Worm (Caenorhabditis elegans) whole organism, L2 larva: ENCODE data around the gene str-45.
"Not testable (repeated sequence)": the region's sequence is repeated elsewhere in the genome, so short reads cannot be mapped to it uniquely, and the experiment has no call there.

ENCODE experiments used
- R02D3.7 ChIP-seq: fragments of 150-350 bp; optimal IDR thresholded peaks from 2 replicates; lab custom pipeline; 2014; ENCODE audit warnings: missing biosample characterization, missing genetic modification characterization
- Y55F3AM.14 ChIP-seq: fragments of 200-800 bp; sonication (Bioruptor generic); optimal IDR thresholded peaks from 2 replicates; lab custom pipeline; 2018; ENCODE audit warnings: mild to moderate bottlenecking, missing genetic modification characterization, missing compliant biosample characterization
- ama-1 ChIP-seq: fragments of 150-350 bp; optimal IDR thresholded peaks from 2 replicates; lab custom pipeline; 2018; ENCODE audit warnings: inconsistent platforms
- blmp-1 ChIP-seq: sonication (generic microtip); optimal IDR thresholded peaks from 2 replicates; lab custom pipeline; 2017; ENCODE audit warnings: missing genetic modification characterization, mild to moderate bottlenecking, missing compliant biosample characterization, antibody characterized with exemption, moderate library complexity; ENCODE audit not compliant: insufficient read depth
- crh-2 ChIP-seq: sonication (generic microtip); optimal IDR thresholded peaks from 2 replicates; lab custom pipeline; 2017; ENCODE audit warnings: missing biosample characterization, missing genetic modification characterization
- dmd-4 ChIP-seq: sonication (generic microtip); optimal IDR thresholded peaks from 2 replicates; lab custom pipeline; 2017; ENCODE audit warnings: missing biosample characterization, missing genetic modification characterization
- egl-27 ChIP-seq: sonication (generic microtip); optimal IDR thresholded peaks from 3 replicates; lab custom pipeline; 2017; ENCODE audit warnings: missing biosample characterization, missing genetic modification reagents, missing genetic modification characterization
- elt-1 ChIP-seq: fragments of 150-350 bp; optimal IDR thresholded peaks from 2 replicates; lab custom pipeline; 2014; ENCODE audit warnings: missing biosample characterization, missing genetic modification characterization
- elt-3 ChIP-seq: sonication (generic microtip); optimal IDR thresholded peaks from 2 replicates; lab custom pipeline; 2017; ENCODE audit warnings: missing biosample characterization, missing genetic modification characterization
- fos-1 ChIP-seq: fragments of 150-350 bp; optimal IDR thresholded peaks from 2 replicates; lab custom pipeline; 2014; ENCODE audit warnings: missing biosample characterization, missing genetic modification characterization
- lin-11 ChIP-seq: fragments of 150-350 bp; sonication (generic microtip); optimal IDR thresholded peaks from 2 replicates; lab custom pipeline; 2014; ENCODE audit warnings: missing biosample characterization, missing genetic modification characterization, inconsistent platforms, mixed read lengths
- lsy-2 ChIP-seq, 2 experiments: fragments of 150-350 bp in 1 of 2; sonication (generic microtip) in 1 of 2; optimal IDR thresholded peaks; 2 replicates each; lab custom pipeline; 2014 to 2017; ENCODE audit warnings: missing biosample characterization in 2 of 2, missing genetic modification characterization in 2 of 2
- mab-5 ChIP-seq: fragments of 150-350 bp; optimal IDR thresholded peaks from 2 replicates; lab custom pipeline; 2014; ENCODE audit warnings: missing biosample characterization, missing genetic modification characterization
- mbf-1 ChIP-seq: sonication (generic microtip); optimal IDR thresholded peaks from 2 replicates; lab custom pipeline; 2017; ENCODE audit warnings: missing biosample characterization, missing genetic modification characterization
- nhr-10 ChIP-seq: sonication (generic microtip); optimal IDR thresholded peaks from 2 replicates; lab custom pipeline; 2017; ENCODE audit warnings: missing biosample characterization, missing genetic modification characterization
- nhr-11 ChIP-seq: fragments of 150-350 bp; optimal IDR thresholded peaks from 2 replicates; lab custom pipeline; 2014; ENCODE audit warnings: missing biosample characterization, missing genetic modification characterization
- nhr-129 ChIP-seq: fragments of 150-350 bp; optimal IDR thresholded peaks from 2 replicates; lab custom pipeline; 2014; ENCODE audit warnings: missing biosample characterization, missing genetic modification characterization
- nhr-21 ChIP-seq: fragments of 150-350 bp; optimal IDR thresholded peaks from 2 replicates; lab custom pipeline; 2014; ENCODE audit warnings: missing biosample characterization, missing genetic modification characterization
- nhr-77 ChIP-seq: fragments of 150-350 bp; optimal IDR thresholded peaks from 2 replicates; lab custom pipeline; 2014; ENCODE audit warnings: missing biosample characterization, missing genetic modification characterization
- skn-1 ChIP-seq: sonication (generic microtip); optimal IDR thresholded peaks from 2 replicates; lab custom pipeline; 2017; ENCODE audit warnings: missing biosample characterization, missing genetic modification characterization
- sma-3 ChIP-seq: sonication (generic microtip); optimal IDR thresholded peaks from 2 replicates; lab custom pipeline; 2016; ENCODE audit warnings: missing genetic modification reagents, missing genetic modification characterization, missing compliant biosample characterization
- sma-9 ChIP-seq, 2 experiments: fragments of 150-350 bp in 1 of 2; sonication (generic microtip) in 1 of 2; optimal IDR thresholded peaks; 2 replicates each; lab custom pipeline; 2014 to 2016; ENCODE audit warnings: missing genetic modification characterization in 2 of 2, mild to moderate bottlenecking in 1 of 2, missing biosample characterization in 1 of 2, missing compliant biosample characterization in 1 of 2, missing genetic modification reagents in 1 of 2, moderate library complexity in 1 of 2
- unc-62 ChIP-seq: fragments of 150-350 bp; optimal IDR thresholded peaks from 2 replicates; lab custom pipeline; 2014; ENCODE audit warnings: missing biosample characterization, missing genetic modification reagents, missing genetic modification characterization
- zag-1 ChIP-seq: fragments of 150-350 bp; optimal IDR thresholded peaks from 2 replicates; lab custom pipeline; 2014; ENCODE audit warnings: missing biosample characterization, missing genetic modification characterization
- ztf-1 ChIP-seq: fragments of 200-800 bp; sonication (Bioruptor generic); conservative IDR thresholded peaks from 2 replicates; pipeline ENCODE4 v1.3.6; 2022; ENCODE audit warnings: missing genetic modification characterization, missing compliant biosample characterization
- ztf-4 ChIP-seq: fragments of 150-350 bp; optimal IDR thresholded peaks from 2 replicates; lab custom pipeline; 2014; ENCODE audit warnings: missing biosample characterization, missing genetic modification characterization

Gene str-45

DNA sequence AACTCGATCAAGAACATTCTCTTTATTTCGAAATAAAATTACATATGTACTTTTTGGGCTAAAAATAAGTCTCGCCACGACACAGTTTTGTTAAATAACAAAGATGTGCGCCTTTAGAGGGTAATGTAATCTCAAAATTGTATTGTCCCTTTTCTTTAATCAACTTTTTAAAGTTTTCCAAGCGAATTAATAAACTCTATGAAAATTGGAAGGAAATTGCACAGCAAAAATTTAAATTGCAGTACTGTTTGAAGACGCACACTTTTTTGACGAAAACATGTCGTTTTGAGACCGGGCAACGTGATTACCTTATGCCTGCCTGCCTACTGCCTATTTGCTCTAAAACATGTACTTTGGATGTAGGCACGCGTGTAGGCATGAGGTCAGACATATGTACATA is 33.2 kb downstream of the str-45 start:
- TF ChIP-seq blmp-1 (tag; lab: Kevin White, UChicago), result no peak
- TF ChIP-seq, all 48 proteins: peak for 0

- TF ChIP-seq ztf-4 (tag; lab: Kevin White, UChicago), result no peak
- no peak for TF ChIP-seq zag-1 (tag; lab: Kevin White, UChicago)
- peak; percentile 18 for TF ChIP-seq crh-2 (tag; lab: Kevin White, UChicago)
- no peak for TF ChIP-seq R02D3.7
- TF ChIP-seq fos-1 (tag; lab: Kevin White, UChicago), result peak; percentile 76
Observed at ce11 chrV:15192377-15192776, 33.6 kb downstream of the str-45 start, which contains the start of gene plc-2. plc-2 (plus strand) TSS chrV:15192572.

DNA sequence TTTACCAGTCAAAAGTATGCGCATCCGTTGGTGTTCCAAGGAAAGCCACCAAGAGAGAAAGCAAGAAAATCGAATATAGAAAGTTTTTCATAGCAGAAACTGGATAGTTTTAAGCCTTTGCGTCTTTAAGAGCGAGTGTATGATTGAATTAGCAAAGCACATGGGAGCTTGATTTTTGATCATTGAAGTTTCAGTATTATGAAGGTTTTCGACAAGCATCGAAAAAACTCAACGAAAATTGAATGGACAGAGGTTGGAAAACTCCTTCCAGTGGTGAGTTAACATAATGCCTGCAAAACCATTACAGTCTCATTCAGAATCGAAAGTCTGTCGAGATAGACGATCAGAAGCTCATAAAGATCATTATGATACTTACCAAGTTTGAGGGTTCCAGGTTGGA is 35.1 kb downstream of the str-45 start, which contains the start of gene Y75B12B.13:
TSS of gene Y75B12B.13 (minus strand) at position 101 of the 400 bp plus-strand sequence.
- TF ChIP-seq ztf-1, result no peak
- TF ChIP-seq unc-62 (GFP tag; lab: Kevin White, UChicago), result no peak
- TF ChIP-seq dmd-4 (tag; lab: Kevin White, UChicago), result no peak
- TF ChIP-seq ama-1 (lab: Kevin White, UChicago), result no peak
- no peak for TF ChIP-seq nhr-21 (tag; lab: Kevin White, UChicago)
- TF ChIP-seq blmp-1 (tag; lab: Kevin White, UChicago), result no peak
- no peak for TF ChIP-seq zag-1 (tag; lab: Kevin White, UChicago)
- no peak for TF ChIP-seq nhr-129 (tag; lab: Kevin White, UChicago)
- TF ChIP-seq R02D3.7, result no peak
- no peak for TF ChIP-seq nhr-10 (tag; lab: Kevin White, UChicago)
- TF ChIP-seq egl-27, result no peak
- TF ChIP-seq lsy-2 (tag; optimal IDR thresholded peaks at IDR 0.05; lab: Kevin White, UChicago), result no peak
- TF ChIP-seq lin-11 (tag; lab: Kevin White, UChicago), result no peak
- TF ChIP-seq Y55F3AM.14 (GFP tag; lab: Kevin White, UChicago), result no peak
- TF ChIP-seq mbf-1, result no peak
- no peak for TF ChIP-seq elt-3 (tag; lab: Kevin White, UChicago)
- no peak for TF ChIP-seq sma-9 (GFP tag; optimal IDR thresholded peaks at IDR 0.05; lab: Kevin White, UChicago)
- TF ChIP-seq sma-9 (tag; optimal IDR thresholded peaks at IDR 0.05; lab: Kevin White, UChicago), result no peak
- no peak for TF ChIP-seq nhr-11 (tag; lab: Kevin White, UChicago)
- TF ChIP-seq elt-1, result no peak

DNA sequence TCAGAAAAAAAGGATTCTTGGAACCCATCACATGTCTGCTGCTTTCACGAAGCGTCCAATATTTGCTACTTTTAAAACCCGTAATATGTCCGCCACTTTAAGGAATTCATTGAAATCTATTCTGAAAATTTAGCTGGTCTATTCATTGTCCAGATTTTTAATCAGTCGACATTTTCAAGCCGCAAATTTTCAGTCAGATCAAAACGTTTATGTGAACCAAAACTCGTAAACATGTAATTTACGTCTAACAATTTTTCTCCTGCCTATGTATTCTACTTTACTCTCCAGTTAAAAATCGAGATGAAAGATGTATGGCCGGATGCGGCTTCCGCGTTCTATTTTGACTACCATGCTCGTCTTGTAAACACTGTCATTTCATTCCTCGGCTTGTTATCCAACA is 39.2 kb downstream of the str-45 start, which contains the start of gene srw-1:
TSS of gene srw-1 (plus strand) at position 301 of the 400 bp plus-strand sequence.
- no peak for TF ChIP-seq sma-3 (GFP tag; lab: Kevin White, UChicago)

ce11 chrV:15199768-15200167 is 41.0 kb downstream of the str-45 start, which contains the start of gene Y75B12B.10:
Y75B12B.10 (plus strand) TSS chrV:15200068.
- no peak for TF ChIP-seq mab-5

DNA sequence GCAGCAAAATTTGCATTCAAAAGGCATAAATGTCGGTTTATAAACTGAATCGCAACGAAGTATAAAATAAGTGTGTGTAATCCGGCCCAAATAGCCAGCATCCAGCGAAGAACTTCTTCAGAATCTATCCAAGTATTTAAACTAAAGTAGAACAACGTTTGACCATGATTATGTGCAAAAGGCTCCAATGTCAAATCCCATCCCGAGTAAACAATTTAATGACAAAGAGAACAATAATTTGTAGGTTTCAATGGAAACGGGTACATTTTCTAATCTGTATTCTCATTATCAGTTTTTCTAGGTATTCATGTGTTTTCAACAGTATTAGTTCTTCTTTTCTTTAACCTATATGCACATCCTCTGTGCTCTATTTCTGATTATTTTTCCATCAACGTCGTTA is 48.9 kb downstream of the str-45 start, which contains the start of gene C41G6.12:
TSS of gene C41G6.12 (minus strand) at position 101 of the 400 bp plus-strand sequence.
- not testable (repeated sequence) for TF ChIP-seq skn-1 (tag; lab: Kevin White, UChicago); sma-9 (GFP tag; optimal IDR thresholded peaks at IDR 0.05; lab: Kevin White, UChicago); sma-9 (tag; optimal IDR thresholded peaks at IDR 0.05; lab: Kevin White, UChicago); nhr-77 (tag; lab: Kevin White, UChicago)
